Worm (Caenorhabditis elegans) whole organism, midembryonic: ENCODE measurements around the gene F55G11.2.

ENCODE experiments used
- T22C8.4 ChIP-seq: fragments of 200-800 bp; sonication (Bioruptor generic); IDR thresholded peaks from 2 replicates; pipeline ENCODE4 v1.3.6; 2022; ENCODE audit warnings: missing genetic modification characterization, missing compliant biosample characterization
- cog-1 ChIP-seq: sonication (generic microtip); optimal IDR thresholded peaks from 2 replicates; lab custom pipeline; 2016; ENCODE audit warnings: missing genetic modification characterization, missing compliant biosample characterization
- flt-1 ChIP-seq: fragments of 200-800 bp; sonication (Bioruptor generic); IDR thresholded peaks from 2 replicates; pipeline ENCODE4 v1.3.6; 2022; ENCODE audit warnings: missing genetic modification characterization, missing compliant biosample characterization
- klf-2 ChIP-seq: fragments of 200-800 bp; sonication (Bioruptor generic); conservative IDR thresholded peaks from 2 replicates; pipeline ENCODE4 v1.3.6; 2022; ENCODE audit warnings: missing genetic modification reagents, missing genetic modification characterization, missing compliant biosample characterization
- med-1 ChIP-seq: sonication (generic microtip); optimal IDR thresholded peaks from 2 replicates; lab custom pipeline; 2017; ENCODE audit warnings: missing genetic modification characterization, mild to moderate bottlenecking, missing compliant biosample characterization, antibody characterized with exemption, missing genetic modification reagents; ENCODE audit not compliant: insufficient read depth
- ref-1 ChIP-seq: fragments of 200-800 bp; sonication (Bioruptor generic); conservative IDR thresholded peaks from 2 replicates; pipeline ENCODE4 v1.3.6; 2022; ENCODE audit warnings: missing genetic modification reagents, missing genetic modification characterization, missing compliant biosample characterization
- tab-1 ChIP-seq: fragments of 200-800 bp; sonication (Bioruptor generic); IDR thresholded peaks from 2 replicates; pipeline ENCODE4 v1.3.6; 2022; ENCODE audit warnings: missing genetic modification characterization, missing compliant biosample characterization
- ztf-23 ChIP-seq: fragments of 200-800 bp; sonication (Bioruptor generic); IDR thresholded peaks from 2 replicates; pipeline ENCODE4 v1.3.6; 2022; ENCODE audit warnings: missing genetic modification reagents, missing genetic modification characterization, missing compliant biosample characterization
- ztf-29 ChIP-seq: fragments of 200-800 bp; sonication (Bioruptor generic); IDR thresholded peaks from 2 replicates; pipeline ENCODE4 v1.3.6; 2022; ENCODE audit warnings: missing genetic modification reagents, missing genetic modification characterization, missing compliant biosample characterization

F55G11.2 gene

ce11 chrIV:12971994-12972520 is 3.0 kb upstream of the F55G11.2 start:
- no peak for TF ChIP-seq flt-1 (GFP tag; lab: Robert Waterston, UW)
- TF ChIP-seq T22C8.4 (GFP tag; lab: Robert Waterston, UW): no peak
- TF ChIP-seq ztf-29 (GFP tag; lab: Robert Waterston, UW): no peak
- TF ChIP-seq ztf-23: no peak
- TF ChIP-seq tab-1 (GFP tag; lab: Robert Waterston, UW): no peak
- no peak for TF ChIP-seq ref-1
- no peak for TF ChIP-seq klf-2 (GFP tag; lab: Robert Waterston, UW)
- no peak for TF ChIP-seq med-1 (GFP tag; lab: Kevin White, UChicago)
- no peak for TF ChIP-seq cog-1

- TF ChIP-seq T22C8.4 (GFP tag; lab: Robert Waterston, UW): no peak
- TF ChIP-seq med-1 (GFP tag; lab: Kevin White, UChicago): no peak
- TF ChIP-seq tab-1 (GFP tag; lab: Robert Waterston, UW): no peak
- TF ChIP-seq klf-2 (GFP tag; lab: Robert Waterston, UW): no peak
- no peak for TF ChIP-seq ztf-23
- TF ChIP-seq ztf-29 (GFP tag; lab: Robert Waterston, UW): no peak
- TF ChIP-seq cog-1: no peak
- no peak for TF ChIP-seq flt-1 (GFP tag; lab: Robert Waterston, UW)
- TF ChIP-seq ref-1: no peak
Measured at ce11 chrIV:12967303-12967702, 1.8 kb downstream of the F55G11.2 start.

- no peak for TF ChIP-seq med-1 (GFP tag; lab: Kevin White, UChicago)
- no peak for TF ChIP-seq ref-1
- no peak for TF ChIP-seq cog-1
- no peak for TF ChIP-seq T22C8.4 (GFP tag; lab: Robert Waterston, UW)
- TF ChIP-seq ztf-29 (GFP tag; lab: Robert Waterston, UW): no peak
- TF ChIP-seq ztf-23: no peak
- no peak for TF ChIP-seq klf-2 (GFP tag; lab: Robert Waterston, UW)
- TF ChIP-seq flt-1 (GFP tag; lab: Robert Waterston, UW): no peak
- no peak for TF ChIP-seq tab-1 (GFP tag; lab: Robert Waterston, UW)
Measured at ce11 chrIV:12965074-12965473, 4.0 kb downstream of the F55G11.2 start, which contains the start of gene dod-22. TSS of gene dod-22 (plus strand) at chrIV:12965374.

- TF ChIP-seq ref-1 (no peak), cog-1 (no peak), klf-2 (GFP tag; lab: Robert Waterston, UW) (no peak), ztf-23 (no peak), tab-1 (GFP tag; lab: Robert Waterston, UW) (no peak), med-1 (GFP tag; lab: Kevin White, UChicago) (no peak), T22C8.4 (GFP tag; lab: Robert Waterston, UW) (no peak), ztf-29 (GFP tag; lab: Robert Waterston, UW) (no peak), flt-1 (GFP tag; lab: Robert Waterston, UW) (no peak)
Measured at ce11 chrIV:12964648-12965047, 4.4 kb downstream of the F55G11.2 start.

- TF ChIP-seq klf-2 (GFP tag; lab: Robert Waterston, UW): no peak
- TF ChIP-seq cog-1: no peak
- TF ChIP-seq flt-1 (GFP tag; lab: Robert Waterston, UW): no peak
- TF ChIP-seq ztf-23: no peak
- no peak for TF ChIP-seq T22C8.4 (GFP tag; lab: Robert Waterston, UW)
- TF ChIP-seq med-1 (GFP tag; lab: Kevin White, UChicago): no peak
- no peak for TF ChIP-seq ref-1
- TF ChIP-seq tab-1 (GFP tag; lab: Robert Waterston, UW): no peak
- no peak for TF ChIP-seq ztf-29 (GFP tag; lab: Robert Waterston, UW)
Measured at ce11 chrIV:12962564-12962963, 6.5 kb downstream of the F55G11.2 start, which contains the start of gene F55G11.8. TSS of gene F55G11.8 (plus strand) at chrIV:12962808.

- TF ChIP-seq ref-1 (no peak), med-1 (GFP tag; lab: Kevin White, UChicago) (no peak), ztf-23 (no peak), T22C8.4 (GFP tag; lab: Robert Waterston, UW) (no peak), tab-1 (GFP tag; lab: Robert Waterston, UW) (no peak), ztf-29 (GFP tag; lab: Robert Waterston, UW) (no peak), flt-1 (GFP tag; lab: Robert Waterston, UW) (no peak), cog-1 (no peak), klf-2 (GFP tag; lab: Robert Waterston, UW) (no peak)
Measured at ce11 chrIV:12960136-12960535, 9.0 kb downstream of the F55G11.2 start, which contains the start of gene F55G11.7. TSS of gene F55G11.7 (plus strand) at chrIV:12960436.

- TF ChIP-seq ref-1 (no peak), flt-1 (GFP tag; lab: Robert Waterston, UW) (no peak), klf-2 (GFP tag; lab: Robert Waterston, UW) (no peak), med-1 (GFP tag; lab: Kevin White, UChicago) (no peak), ztf-23 (no peak), T22C8.4 (GFP tag; lab: Robert Waterston, UW) (no peak), tab-1 (GFP tag; lab: Robert Waterston, UW) (no peak), ztf-29 (GFP tag; lab: Robert Waterston, UW) (no peak), cog-1 (no peak)
Measured at ce11 chrIV:12957730-12958129, 11.4 kb downstream of the F55G11.2 start, which contains the start of gene F55G11.6. TSS of gene F55G11.6 (plus strand) at chrIV:12958030.

ce11 chrIV:12948470-12948869 is 20.6 kb downstream of the F55G11.2 start, which contains the start of gene F55G11.10:
TSS of gene F55G11.10 (plus strand) at chrIV:12948770.
- TF ChIP-seq T22C8.4 (GFP tag; lab: Robert Waterston, UW) (no peak), cog-1 (no peak), ztf-29 (GFP tag; lab: Robert Waterston, UW) (no peak), ztf-23 (no peak), tab-1 (GFP tag; lab: Robert Waterston, UW) (no peak), med-1 (GFP tag; lab: Kevin White, UChicago) (no peak), flt-1 (GFP tag; lab: Robert Waterston, UW) (no peak), ref-1 (no peak), klf-2 (GFP tag; lab: Robert Waterston, UW) (no peak)

- TF ChIP-seq ztf-29 (GFP tag; lab: Robert Waterston, UW) (no peak), ref-1 (no peak), med-1 (GFP tag; lab: Kevin White, UChicago) (no peak), tab-1 (GFP tag; lab: Robert Waterston, UW) (no peak), cog-1 (no peak), flt-1 (GFP tag; lab: Robert Waterston, UW) (no peak), klf-2 (GFP tag; lab: Robert Waterston, UW) (no peak), T22C8.4 (GFP tag; lab: Robert Waterston, UW) (no peak), ztf-23 (no peak)
Measured at ce11 chrIV:12946488-12946887, 22.6 kb downstream of the F55G11.2 start, which contains the start of gene F55G11.1. TSS of gene F55G11.1 (minus strand) at chrIV:12946588.
